Fruit fly (Drosophila melanogaster) S2 (cell line): Measurements from ENCODE around the gene CG5800.

Source experiments
- CG8478 ChIP-seq: fragments of >200 bp; optimal IDR thresholded peaks from 2 replicates; lab custom pipeline; 2018
- CTCF ChIP-seq, 2 experiments: fragments of >200 bp; optimal IDR thresholded peaks; 2 replicates each; lab custom pipeline; 2018

DNA sequence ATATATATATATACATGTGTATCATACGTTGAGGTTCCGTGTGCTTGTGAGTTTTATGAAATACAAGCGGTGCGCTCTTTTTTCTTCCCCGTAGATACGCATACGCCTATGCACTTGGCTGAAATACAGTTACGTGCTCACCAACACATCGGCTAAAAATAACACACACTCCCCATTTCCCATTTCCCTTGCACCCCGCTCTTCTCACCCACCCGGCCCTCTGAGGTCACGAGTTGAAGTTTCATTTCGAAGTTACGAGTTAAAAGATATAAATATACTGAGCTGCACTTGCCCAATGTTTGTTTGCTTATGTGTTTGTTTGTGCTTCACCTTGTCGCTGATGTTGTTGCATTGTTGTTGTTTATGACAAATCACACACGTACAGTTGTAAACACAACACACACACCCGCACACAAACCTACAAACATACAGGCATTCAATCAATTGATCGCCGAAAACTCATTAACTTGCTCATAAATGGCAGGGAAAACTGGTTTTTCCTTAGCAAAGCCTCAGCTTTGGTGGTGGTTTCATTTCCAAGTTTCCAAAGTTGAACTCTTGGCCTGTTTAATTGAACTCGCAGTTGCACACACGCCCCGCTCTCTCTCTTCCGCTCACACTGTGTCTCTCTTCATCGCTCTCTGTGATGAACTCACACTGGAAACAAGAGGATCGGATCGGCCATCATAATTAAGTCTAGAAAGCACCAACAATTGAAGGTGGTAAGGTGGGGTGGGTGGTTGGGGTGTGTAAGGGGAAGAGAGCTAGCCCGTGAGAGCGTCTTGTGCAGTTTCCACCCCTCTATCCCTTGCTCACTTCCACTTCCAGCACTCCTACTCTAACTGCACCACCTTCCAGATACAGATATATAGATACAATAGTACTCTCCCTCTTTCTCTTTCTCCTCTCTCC is 22.4 kb downstream of the CG5800 start:
- TF ChIP-seq CTCF (optimal IDR thresholded peaks at IDR 0.05; lab: Kevin White, UChicago) (peak in 1 of 2 experiments; percentile 5), CG8478 (lab: Kevin White, UChicago) (no peak)
